Fruit fly (Drosophila melanogaster): ENCODE results near the gene CG10352.
A peak's percentile ranks its signal among the peaks of the same experiment; 100 is the strongest.

CG10352 gene

DNA sequence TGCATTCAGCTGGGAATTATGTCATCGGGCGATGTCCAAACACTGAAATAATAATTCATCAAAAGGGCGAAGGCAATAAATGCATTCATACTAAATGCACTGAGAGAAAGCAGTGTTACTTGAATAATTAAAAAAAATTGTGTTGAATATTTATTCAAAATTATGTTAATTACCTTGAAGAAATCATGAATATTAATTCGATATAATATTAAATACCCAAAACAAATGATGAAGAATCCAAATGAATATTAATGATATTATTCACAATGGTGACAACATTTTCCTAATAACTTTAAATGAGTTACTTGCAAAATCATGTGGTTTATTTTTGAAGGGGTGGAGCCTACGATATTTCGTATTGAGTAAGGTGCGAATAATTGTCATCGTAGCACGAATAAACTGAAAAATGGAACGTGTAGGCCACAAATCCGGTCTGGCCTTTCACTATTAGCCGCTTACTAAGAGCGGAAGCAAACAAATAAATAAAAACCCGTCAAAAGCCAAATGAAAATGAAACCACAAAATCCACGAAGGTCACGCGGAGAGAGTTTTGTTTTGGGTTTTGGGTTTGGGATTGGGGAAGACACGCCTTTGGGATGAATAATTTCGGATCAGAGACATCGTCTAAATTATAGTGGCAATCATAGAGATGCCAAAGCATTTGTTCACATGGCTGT, 35.1 kb downstream of the CG10352 start (continued):
- peak; percentile 73 for TF ChIP-seq sens (GFP tag)
- no peak for TF ChIP-seq mld (GFP tag; IDR thresholded peaks at IDR 0.05; ENCODE audit: partially characterized antibody)
- TF ChIP-seq CG17359 (tag; optimal IDR thresholded peaks at IDR 0.05) = peak; percentile 53
- TF ChIP-seq CG33213 (GFP tag; optimal IDR thresholded peaks at IDR 0.05) = no peak
- TF ChIP-seq CG10267 (tag; optimal IDR thresholded peaks at IDR 0.05) = peak; percentile 7
- TF ChIP-seq klu (GFP tag; IDR thresholded peaks at IDR 0.05) = no peak
- TF ChIP-seq CG8924 (tag; optimal IDR thresholded peaks at IDR 0.05) = peak; percentile 33
- TF ChIP-seq mam (GFP tag; optimal IDR thresholded peaks at IDR 0.05) = no peak
- TF ChIP-seq cas (GFP tag; IDR thresholded peaks at IDR 0.05) = no peak
- no peak for TF ChIP-seq CG13894 (tag; optimal IDR thresholded peaks at IDR 0.05)
- TF ChIP-seq fu2 (GFP tag; optimal IDR thresholded peaks at IDR 0.05) = no peak
- TF ChIP-seq h (optimal IDR thresholded peaks at IDR 0.05) = no peak
- no peak for TF ChIP-seq onecut (GFP tag; IDR thresholded peaks at IDR 0.05)
- TF ChIP-seq dmrt99B (tag; optimal IDR thresholded peaks at IDR 0.05) = peak; percentile 71
- no peak for TF ChIP-seq CG9215 (GFP tag; IDR thresholded peaks at IDR 0.05)
- TF ChIP-seq CG31441 (GFP tag; IDR thresholded peaks at IDR 0.05) = peak; percentile 69
- no peak for TF ChIP-seq abd-A (tag; optimal IDR thresholded peaks at IDR 0.05)
- peak; percentile 13 for TF ChIP-seq CG15269 (tag; optimal IDR thresholded peaks at IDR 0.05)
- TF ChIP-seq CG6683 (GFP tag; optimal IDR thresholded peaks at IDR 0.05) = no peak
- TF ChIP-seq CG1024 (GFP tag; IDR thresholded peaks at IDR 0.05) = no peak
- no peak for TF ChIP-seq CG1647 (GFP tag; optimal IDR thresholded peaks at IDR 0.05)
- TF ChIP-seq CG17829 (tag; optimal IDR thresholded peaks at IDR 0.05) = peak; percentile 7
- no peak for TF ChIP-seq CG3995 (GFP tag; optimal IDR thresholded peaks at IDR 0.05)
- no peak for TF ChIP-seq CG18599 (GFP tag; optimal IDR thresholded peaks at IDR 0.05)
- no peak for TF ChIP-seq row (GFP tag; IDR thresholded peaks at IDR 0.05)
- no peak for TF ChIP-seq C15 (GFP tag; IDR thresholded peaks at IDR 0.05)
- TF ChIP-seq CG13624 (GFP tag; optimal IDR thresholded peaks at IDR 0.05) = no peak
- TF ChIP-seq gem (tag; optimal IDR thresholded peaks at IDR 0.05) = peak; percentile 66
- TF ChIP-seq caup (GFP tag; optimal IDR thresholded peaks at IDR 0.05; ENCODE audit: severe bottlenecking) = no peak
- no peak for TF ChIP-seq HmgZ (tag; optimal IDR thresholded peaks at IDR 0.05)
- peak; percentile 13 for TF ChIP-seq CG10979 (tag; optimal IDR thresholded peaks at IDR 0.05)
- no peak for TF ChIP-seq CG11695 (GFP tag; IDR thresholded peaks at IDR 0.05)
- peak; percentile 68 for TF ChIP-seq CG11504 (tag; optimal IDR thresholded peaks at IDR 0.05)
- TF ChIP-seq sr (GFP tag; IDR thresholded peaks at IDR 0.05) = no peak
- TF ChIP-seq CG32767 (GFP tag; IDR thresholded peaks at IDR 0.05) = no peak
- TF ChIP-seq gfzf (GFP tag; optimal IDR thresholded peaks at IDR 0.05) = no peak
- no peak for TF ChIP-seq TFAM (GFP tag; optimal IDR thresholded peaks at IDR 0.05)
- TF ChIP-seq CG2116 (GFP tag; optimal IDR thresholded peaks at IDR 0.05) = no peak
- TF ChIP-seq CG4424 (GFP tag; optimal IDR thresholded peaks at IDR 0.05) = peak; percentile 2

DNA sequence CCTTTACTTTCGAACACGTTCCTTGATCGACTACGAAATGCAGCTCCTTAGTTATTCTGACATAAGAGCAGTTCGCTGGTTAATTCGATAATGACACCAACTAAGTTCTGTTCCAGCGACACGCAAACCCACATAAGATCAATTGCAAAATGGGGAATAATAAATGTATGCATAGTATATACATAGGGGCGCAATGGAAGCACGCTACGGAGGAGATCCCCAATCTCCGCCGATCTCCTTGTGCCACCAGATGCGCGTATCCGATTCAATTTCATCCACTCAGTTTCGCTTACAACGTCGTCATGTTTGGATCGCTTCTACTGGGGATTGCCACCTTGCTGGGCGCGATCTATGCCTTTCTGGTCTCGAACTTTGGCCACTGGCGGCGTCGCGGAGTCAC, 37.7 kb downstream of the CG10352 start, which contains the start of gene Cyp28c1:
Cyp28c1 (plus strand) TSS at position 301 of the 400 bp plus-strand sequence.
- TF ChIP-seq Opbp (GFP tag; IDR thresholded peaks at IDR 0.05; ENCODE audit: partially characterized antibody) = no peak
- TF ChIP-seq chm (GFP tag; IDR thresholded peaks at IDR 0.05) = no peak
- no peak for TF ChIP-seq CG17186 (GFP tag; optimal IDR thresholded peaks at IDR 0.05)
- TF ChIP-seq CG15073 (GFP tag; optimal IDR thresholded peaks at IDR 0.05) = no peak
- TF ChIP-seq NfI (GFP tag; optimal IDR thresholded peaks at IDR 0.05) = no peak
- no peak for TF ChIP-seq CG15479 (GFP tag; optimal IDR thresholded peaks at IDR 0.05)
- TF ChIP-seq hkb (optimal IDR thresholded peaks at IDR 0.05) = no peak
- no peak for TF ChIP-seq hkb (GFP tag; IDR thresholded peaks at IDR 0.05)
- TF ChIP-seq Atf-2 (GFP tag; optimal IDR thresholded peaks at IDR 0.05) = no peak
- TF ChIP-seq esg (GFP tag; conservative IDR thresholded peaks at IDR 0.05) = no peak
- TF ChIP-seq dm (GFP tag; optimal IDR thresholded peaks at IDR 0.05) = no peak
- no peak for TF ChIP-seq CG12071 (GFP tag; optimal IDR thresholded peaks at IDR 0.05)
- TF ChIP-seq CG15269 (tag; optimal IDR thresholded peaks at IDR 0.05) = no peak
- TF ChIP-seq ase (GFP tag; IDR thresholded peaks at IDR 0.05) = no peak
- TF ChIP-seq CG10209 (GFP tag; optimal IDR thresholded peaks at IDR 0.05) = no peak
- no peak for TF ChIP-seq shn (GFP tag; optimal IDR thresholded peaks at IDR 0.05)

Data from whole organism, embryonic.